Fruit fly (Drosophila melanogaster) whole organism, embryonic: Measurements from ENCODE around the gene Faa.
A peak's percentile ranks its signal among the peaks of the same experiment; 100 is the strongest.

Experiments
- CG1024 ChIP-seq: fragments of 200-800 bp; sonication (Bioruptor generic); IDR thresholded peaks from 2 replicates; pipeline ENCODE4 v1.3.6; 2022; ENCODE audit warnings: missing biosample characterization, missing genetic modification characterization
- CG10543 ChIP-seq: fragments of 200-800 bp; sonication (Bioruptor generic); optimal IDR thresholded peaks from 3 replicates; lab custom pipeline; 2017; ENCODE audit warnings: missing biosample characterization, mild to moderate bottlenecking, missing genetic modification characterization, moderate library complexity
- CG13296 ChIP-seq: fragments of 200-800 bp; sonication (Bioruptor generic); optimal IDR thresholded peaks from 3 replicates; lab custom pipeline; 2018; ENCODE audit warnings: missing biosample characterization, mild to moderate bottlenecking, missing genetic modification characterization
- CG14441 ChIP-seq: fragments of 200-800 bp; sonication (Bioruptor generic); IDR thresholded peaks from 2 replicates; pipeline ENCODE4 v1.3.6; 2022; ENCODE audit warnings: missing biosample characterization, missing genetic modification characterization
- CG16813 ChIP-seq: fragments of 200-800 bp; sonication (Bioruptor generic); IDR thresholded peaks from 3 replicates; pipeline ENCODE4 v1.3.6; 2022; ENCODE audit warnings: missing biosample characterization, missing genetic modification characterization; ENCODE audit not compliant: partially characterized antibody
- CG2889 ChIP-seq: fragments of 200-800 bp; sonication (Bioruptor generic); IDR thresholded peaks from 3 replicates; pipeline ENCODE4 v1.3.6; 2022; ENCODE audit warnings: missing biosample characterization, missing genetic modification characterization
- CG3838 ChIP-seq: fragments of 200-800 bp; sonication (Bioruptor generic); optimal IDR thresholded peaks from 3 replicates; lab custom pipeline; 2016; ENCODE audit warnings: missing biosample characterization, missing genetic modification characterization
- CG4404 ChIP-seq: fragments of 200-800 bp; sonication (Bioruptor generic); IDR thresholded peaks from 2 replicates; pipeline ENCODE4 v1.3.6; 2022; ENCODE audit warnings: missing biosample characterization, missing genetic modification characterization
- CG4617 ChIP-seq: fragments of 200-800 bp; sonication (Bioruptor generic); optimal IDR thresholded peaks from 3 replicates; lab custom pipeline; 2016; ENCODE audit warnings: missing biosample characterization, missing genetic modification characterization, borderline replicate concordance
- CG4854 ChIP-seq: fragments of 200-800 bp; sonication (Bioruptor generic); optimal IDR thresholded peaks from 2 replicates; lab custom pipeline; 2016; ENCODE audit warnings: missing biosample characterization, missing genetic modification characterization, inconsistent platforms
- CG5953 ChIP-seq: fragments of 200-800 bp; sonication (Bioruptor generic); IDR thresholded peaks from 2 replicates; pipeline ENCODE4 v1.3.6; 2022; ENCODE audit warnings: missing biosample characterization, missing genetic modification characterization
- CG7745 ChIP-seq: fragments of 200-800 bp; sonication (Bioruptor generic); optimal IDR thresholded peaks from 2 replicates; lab custom pipeline; 2018; ENCODE audit warnings: missing biosample characterization, mild to moderate bottlenecking, missing genetic modification characterization, moderate library complexity
- CG8359 ChIP-seq: fragments of 200-800 bp; sonication (Bioruptor generic); optimal IDR thresholded peaks from 2 replicates; lab custom pipeline; 2017; ENCODE audit warnings: missing biosample characterization, mild to moderate bottlenecking, missing genetic modification characterization, borderline replicate concordance
- CG9727 ChIP-seq: fragments of 200-800 bp; sonication (Bioruptor generic); optimal IDR thresholded peaks from 3 replicates; lab custom pipeline; 2017; ENCODE audit warnings: missing biosample characterization, mild to moderate bottlenecking, missing genetic modification characterization
- CTCF ChIP-seq: fragments of 200-800 bp; sonication (Bioruptor generic); optimal IDR thresholded peaks from 2 replicates; lab custom pipeline; 2017; ENCODE audit warnings: missing biosample characterization, mild to moderate bottlenecking, missing genetic modification characterization, moderate library complexity
- CoRest ChIP-seq: fragments of 200-800 bp; sonication (Bioruptor generic); optimal IDR thresholded peaks from 3 replicates; lab custom pipeline; 2018; ENCODE audit warnings: missing biosample characterization, mild to moderate bottlenecking, missing genetic modification characterization, moderate library complexity
- Dip2 ChIP-seq: fragments of 200-800 bp; sonication (Bioruptor generic); IDR thresholded peaks from 2 replicates; pipeline ENCODE4 v1.3.6; 2022; ENCODE audit warnings: missing biosample characterization, missing genetic modification characterization
- Dll ChIP-seq: fragments of 200-800 bp; sonication (Bioruptor generic); IDR thresholded peaks from 4 replicates; pipeline ENCODE4 v1.3.6; 2022; ENCODE audit warnings: missing biosample characterization, missing genetic modification characterization; ENCODE audit not compliant: partially characterized antibody
- Dp ChIP-seq: fragments of 200-800 bp; sonication (Bioruptor generic); optimal IDR thresholded peaks from 2 replicates; lab custom pipeline; 2018; ENCODE audit warnings: missing biosample characterization, mild to moderate bottlenecking, missing genetic modification characterization, moderate library complexity
- H2.0 ChIP-seq: fragments of 200-800 bp; sonication (Bioruptor generic); IDR thresholded peaks from 2 replicates; pipeline ENCODE4 v1.3.6; 2022; ENCODE audit warnings: missing biosample characterization, missing genetic modification characterization
- Lim3 ChIP-seq: fragments of 200-800 bp; sonication (Bioruptor generic); IDR thresholded peaks from 2 replicates; pipeline ENCODE4 v1.3.6; 2022; ENCODE audit warnings: missing biosample characterization, missing genetic modification characterization
- Lpt ChIP-seq: fragments of >200 bp; optimal IDR thresholded peaks from 2 replicates; lab custom pipeline; 2018; ENCODE audit warnings: missing biosample characterization, missing genetic modification characterization
- Neu2 ChIP-seq: fragments of 200-800 bp; sonication (Bioruptor generic); optimal IDR thresholded peaks from 3 replicates; lab custom pipeline; 2016; ENCODE audit warnings: missing biosample characterization, missing genetic modification characterization, borderline replicate concordance
- Optix ChIP-seq: fragments of 200-800 bp; sonication (Bioruptor generic); IDR thresholded peaks from 3 replicates; pipeline ENCODE4 v1.3.6; 2022; ENCODE audit warnings: missing biosample characterization, missing genetic modification characterization
- Ravus ChIP-seq: fragments of 200-800 bp; sonication (Bioruptor generic); IDR thresholded peaks from 2 replicates; pipeline ENCODE4 v1.3.6; 2022; ENCODE audit warnings: missing biosample characterization, missing genetic modification characterization
- Sin3A ChIP-seq: fragments of >200 bp; optimal IDR thresholded peaks from 2 replicates; lab custom pipeline; 2018
- Sox100B ChIP-seq: fragments of 200-800 bp; sonication (Bioruptor generic); optimal IDR thresholded peaks from 3 replicates; lab custom pipeline; 2018; ENCODE audit warnings: missing biosample characterization, mild to moderate bottlenecking, missing genetic modification characterization
- Usf ChIP-seq: fragments of 200-800 bp; sonication (Bioruptor generic); optimal IDR thresholded peaks from 2 replicates; lab custom pipeline; 2017; ENCODE audit warnings: missing genotype, missing biosample characterization, missing genetic modification characterization
- bcd ChIP-seq: fragments of 200-800 bp; sonication (Bioruptor generic); optimal IDR thresholded peaks from 2 replicates; lab custom pipeline; 2017; ENCODE audit warnings: missing biosample characterization, mild to moderate bottlenecking, missing genetic modification characterization
- crol ChIP-seq: fragments of 200-800 bp; sonication (Bioruptor generic); IDR thresholded peaks from 2 replicates; pipeline ENCODE4 v1.3.6; 2022; ENCODE audit warnings: missing biosample characterization, missing genetic modification characterization
- dm ChIP-seq: fragments of 200-800 bp; sonication (Bioruptor generic); optimal IDR thresholded peaks from 3 replicates; lab custom pipeline; 2016; ENCODE audit warnings: missing biosample characterization, missing genetic modification characterization
- dmrt99B ChIP-seq: fragments of 200-800 bp; sonication (Bioruptor generic); optimal IDR thresholded peaks from 2 replicates; lab custom pipeline; 2018; ENCODE audit warnings: missing biosample characterization, mild to moderate bottlenecking, missing genetic modification characterization, moderate library complexity
- dpn ChIP-seq, 2 experiments: fragments of 200-800 bp; sonication (Bioruptor generic); optimal IDR thresholded peaks; 3 replicates each; lab custom pipeline; 2016; ENCODE audit warnings: missing biosample characterization in 2 of 2, missing genetic modification characterization in 2 of 2
- eyg ChIP-seq: fragments of 200-800 bp; sonication (Bioruptor generic); optimal IDR thresholded peaks from 3 replicates; lab custom pipeline; 2016; ENCODE audit warnings: missing biosample characterization, missing genetic modification characterization
- ftz-f1 ChIP-seq: fragments of 200-800 bp; sonication (Bioruptor generic); optimal IDR thresholded peaks from 2 replicates; lab custom pipeline; 2016; ENCODE audit warnings: missing biosample characterization, missing genetic modification characterization
- gce ChIP-seq: fragments of 200-800 bp; sonication (Bioruptor generic); IDR thresholded peaks from 3 replicates; pipeline ENCODE4 v1.3.6; 2022; ENCODE audit warnings: missing biosample characterization, missing genetic modification characterization
- ind ChIP-seq: fragments of 200-800 bp; sonication (Bioruptor generic); optimal IDR thresholded peaks from 3 replicates; lab custom pipeline; 2016; ENCODE audit warnings: missing biosample characterization, missing genetic modification characterization
- nau ChIP-seq: fragments of 200-800 bp; sonication (Bioruptor generic); optimal IDR thresholded peaks from 3 replicates; lab custom pipeline; 2017; ENCODE audit warnings: missing biosample characterization, mild to moderate bottlenecking, missing genetic modification characterization, missing genetic modification reagents
- pum ChIP-seq: fragments of 200-800 bp; sonication (Bioruptor generic); optimal IDR thresholded peaks from 2 replicates; lab custom pipeline; 2016; ENCODE audit warnings: missing biosample characterization, missing genetic modification characterization
- seq ChIP-seq: fragments of 200-800 bp; sonication (Bioruptor generic); IDR thresholded peaks from 2 replicates; pipeline ENCODE4 v1.3.6; 2022; ENCODE audit warnings: missing biosample characterization, missing genetic modification characterization
- sim ChIP-seq: fragments of 200-800 bp; sonication (Bioruptor generic); IDR thresholded peaks from 2 replicates; pipeline ENCODE4 v1.3.6; 2022; ENCODE audit warnings: missing biosample characterization, missing genetic modification characterization
- sqz ChIP-seq: fragments of 200-800 bp; sonication (Bioruptor generic); optimal IDR thresholded peaks from 3 replicates; lab custom pipeline; 2018; ENCODE audit warnings: missing biosample characterization, mild to moderate bottlenecking, missing genetic modification characterization
- tap ChIP-seq: fragments of 200-800 bp; optimal IDR thresholded peaks from 3 replicates; lab custom pipeline; 2019; ENCODE audit warnings: missing biosample characterization, mild to moderate bottlenecking, missing genetic modification characterization, moderate library complexity
- tgo ChIP-seq: fragments of 200-800 bp; sonication (Bioruptor generic); IDR thresholded peaks from 3 replicates; pipeline ENCODE4 v1.3.6; 2022; ENCODE audit warnings: missing biosample characterization, missing genetic modification characterization
- tll ChIP-seq, 2 experiments: fragments of 200-800 bp in 1 of 2; fragments of >200 bp in 1 of 2; sonication (Bioruptor generic) in 1 of 2; optimal IDR thresholded peaks; 2 replicates each; lab custom pipeline; 2017 to 2019; ENCODE audit warnings: missing biosample characterization in 2 of 2, missing genetic modification characterization in 2 of 2, mild to moderate bottlenecking in 1 of 2, moderate library complexity in 1 of 2
- trem ChIP-seq: fragments of 200-800 bp; optimal IDR thresholded peaks from 3 replicates; lab custom pipeline; 2019; ENCODE audit warnings: missing biosample characterization, mild to moderate bottlenecking, missing genetic modification characterization, moderate library complexity
- vfl ChIP-seq: fragments of 200-800 bp; sonication (Bioruptor generic); optimal IDR thresholded peaks from 2 replicates; lab custom pipeline; 2016; ENCODE audit warnings: missing biosample characterization, missing genetic modification characterization
- vnd ChIP-seq: fragments of 200-800 bp; sonication (Bioruptor generic); IDR thresholded peaks from 3 replicates; pipeline ENCODE4 v1.3.6; 2022; ENCODE audit warnings: missing biosample characterization, missing genetic modification characterization; ENCODE audit not compliant: partially characterized antibody
- wdn ChIP-seq: fragments of 200-800 bp; sonication (Bioruptor generic); IDR thresholded peaks from 2 replicates; pipeline ENCODE4 v1.3.6; 2022; ENCODE audit warnings: missing biosample characterization, missing genetic modification characterization
- z ChIP-seq: fragments of 200-800 bp; sonication (Bioruptor generic); IDR thresholded peaks from 3 replicates; pipeline ENCODE4 v1.3.6; 2022; ENCODE audit warnings: missing biosample characterization, missing genetic modification characterization

Gene Faa

dm6 chr3L:4103258-4104247 lies 29.8 kb upstream of the Faa start, which contains the start of gene Fit1 (continued):
- TF ChIP-seq sim (GFP tag; lab: Robert Waterston, UW) (no peak), CG4617 (GFP tag; lab: Kevin White, UChicago) (peak; percentile 61), CG4404 (GFP tag; lab: Robert Waterston, UW) (no peak), CG2889 (GFP tag; lab: Robert Waterston, UW) (no peak), Neu2 (GFP tag; lab: Kevin White, UChicago) (no peak), CG1024 (no peak), bcd (GFP tag; lab: Kevin White, UChicago) (no peak), CTCF (GFP tag; lab: Kevin White, UChicago) (no peak), vnd (peak; percentile 35; the same call in 1 of the 3 replicates), tap (tag; lab: Kevin White, UChicago) (no peak), CG14441 (GFP tag; lab: Robert Waterston, UW) (no peak), CG3838 (no peak), dpn (GFP tag; optimal IDR thresholded peaks at IDR 0.05; lab: Kevin White, UChicago) (no peak), ftz-f1 (peak; percentile 95), dm (GFP tag; lab: Kevin White, UChicago) (no peak), CG4854 (GFP tag; lab: Kevin White, UChicago) (no peak), tll (GFP tag; optimal IDR thresholded peaks at IDR 0.05; lab: Kevin White, UChicago) (no peak), eyg (no peak), dmrt99B (tag; lab: Kevin White, UChicago) (no peak), vfl (GFP tag; lab: Kevin White, UChicago) (no peak), ind (no peak), CoRest (tag; lab: Kevin White, UChicago) (no peak), seq (GFP tag; lab: Robert Waterston, UW) (no peak), gce (GFP tag; lab: Robert Waterston, UW) (no peak), Sin3A (lab: Kevin White, UChicago) (peak; percentile 6), Dip2 (GFP tag; lab: Robert Waterston, UW) (no peak), CG13296 (GFP tag; lab: Kevin White, UChicago) (no peak), CG16813 (GFP tag; lab: Robert Waterston, UW) (peak; percentile 45), wdn (GFP tag; lab: Robert Waterston, UW) (no peak), CG7745 (tag; lab: Kevin White, UChicago) (no peak), Usf (GFP tag; lab: Kevin White, UChicago) (no peak), Sox100B (no peak), CG9727 (GFP tag; lab: Kevin White, UChicago) (no peak), Dp (GFP tag; lab: Kevin White, UChicago) (peak; percentile 56), pum (GFP tag; lab: Kevin White, UChicago) (no peak), CG8359 (GFP tag; lab: Kevin White, UChicago) (no peak), trem (tag; lab: Kevin White, UChicago) (peak; percentile 5), CG5953 (GFP tag; lab: Robert Waterston, UW) (no peak), Dll (peak; percentile 47; the same call in 2 of the 4 replicates), z (GFP tag; lab: Robert Waterston, UW) (no peak), H2.0 (no peak), crol (GFP tag; lab: Robert Waterston, UW) (peak; percentile 95), Lpt (GFP tag; lab: Kevin White, UChicago) (no peak), CG10543 (GFP tag; lab: Kevin White, UChicago) (peak; percentile 90), sqz (no peak), nau (GFP tag; lab: Kevin White, UChicago) (peak; percentile 37), tgo (GFP tag; lab: Robert Waterston, UW) (no peak), Ravus (GFP tag; lab: Robert Waterston, UW) (no peak), Lim3 (GFP tag; lab: Robert Waterston, UW) (no peak), Optix (GFP tag; lab: Robert Waterston, UW) (no peak)
